Worm (Caenorhabditis elegans): ENCODE measurements around the gene sre-47.
"Not testable (repeated sequence)": the region's sequence is repeated elsewhere in the genome, so short reads cannot be mapped to it uniquely, and the experiment has no call there.

DNA sequence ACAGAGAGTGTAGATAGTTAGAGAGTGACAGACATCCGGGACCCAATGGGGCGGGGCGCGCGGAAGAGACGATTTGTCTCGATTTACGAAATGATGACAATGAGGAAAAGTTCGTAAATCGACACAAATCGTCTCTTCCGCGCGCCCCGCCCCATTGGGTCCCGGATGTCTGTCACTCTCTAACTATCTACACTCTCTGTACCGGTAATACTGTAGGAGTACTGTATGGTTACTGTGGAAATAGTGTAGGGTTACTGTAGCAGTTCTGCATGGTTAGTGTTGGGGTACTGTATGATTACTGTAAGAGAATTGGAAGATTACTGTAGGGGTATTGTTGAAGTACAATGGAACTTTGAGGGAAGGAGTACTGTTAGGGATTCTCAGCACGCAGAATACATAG is 36.8 kb upstream of the sre-47 start, which contains the start of gene F01D5.10:
- TF ChIP-seq skn-1 (tag; optimal IDR thresholded peaks at IDR 0.05); F13H6.1 (tag; optimal IDR thresholded peaks at IDR 0.05); nhr-237 (tag; optimal IDR thresholded peaks at IDR 0.05); Y55F3AM.14 (GFP tag; optimal IDR thresholded peaks at IDR 0.05); nhr-12 (tag; optimal IDR thresholded peaks at IDR 0.05); nhr-11 (tag; optimal IDR thresholded peaks at IDR 0.05); ztf-11 (tag; optimal IDR thresholded peaks at IDR 0.05); ama-1 (optimal IDR thresholded peaks at IDR 0.05); egl-27 (tag; optimal IDR thresholded peaks at IDR 0.05): not testable (repeated sequence)

All from whole organism, L2 larva.